Worm (Caenorhabditis elegans) whole organism, young adult: ENCODE results near the gene C02F5.3.
A peak's percentile ranks its signal among the peaks of the same experiment; 100 is the strongest.

ENCODE experiments used
- B0019.2 ChIP-seq: fragments of 200-800 bp; sonication (Bioruptor generic); conservative IDR thresholded peaks from 2 replicates; pipeline ENCODE4 v1.3.6; 2022; ENCODE audit warnings: missing genetic modification reagents, missing genetic modification characterization, missing compliant biosample characterization
- C17E4.6 ChIP-seq: fragments of 200-800 bp; sonication (Bioruptor generic); IDR thresholded peaks from 2 replicates; pipeline ENCODE4 v1.3.6; 2022; ENCODE audit warnings: missing genetic modification reagents, missing genetic modification characterization, missing compliant biosample characterization
- K11D2.4 ChIP-seq: fragments of 200-800 bp; sonication (Bioruptor generic); IDR thresholded peaks from 2 replicates; pipeline ENCODE4 v1.3.6; 2022; ENCODE audit warnings: missing genetic modification reagents, missing genetic modification characterization, missing compliant biosample characterization
- K12H6.12 ChIP-seq: fragments of 200-800 bp; sonication (Bioruptor generic); optimal IDR thresholded peaks from 2 replicates; lab custom pipeline; 2018; ENCODE audit warnings: mild to moderate bottlenecking, missing genetic modification characterization, missing compliant biosample characterization
- Y53F4B.3 ChIP-seq: fragments of 200-800 bp; sonication (Bioruptor generic); IDR thresholded peaks from 2 replicates; pipeline ENCODE4 v1.3.6; 2022; ENCODE audit warnings: missing genetic modification reagents, missing genetic modification characterization, missing compliant biosample characterization
- ama-1 ChIP-seq, 3 experiments: fragments of 150-350 bp in 1 of 3; sonication (generic microtip) in 2 of 3; optimal IDR thresholded peaks; 2 replicates each; lab custom pipeline; 2014 to 2018; ENCODE audit warnings: missing biosample characterization in 2 of 3, missing genetic modification characterization in 2 of 3, missing genetic modification reagents in 2 of 3
- bed-2 ChIP-seq: fragments of 200-800 bp; sonication (Bioruptor generic); IDR thresholded peaks from 2 replicates; pipeline ENCODE4 v1.3.6; 2022; ENCODE audit warnings: missing genetic modification reagents, missing genetic modification characterization, missing compliant biosample characterization
- cebp-2 ChIP-seq: fragments of 200-800 bp; sonication (Bioruptor generic); IDR thresholded peaks from 2 replicates; pipeline ENCODE4 v1.3.6; 2022; ENCODE audit warnings: missing genetic modification characterization, missing compliant biosample characterization
- ceh-27 ChIP-seq: fragments of 200-800 bp; sonication (Bioruptor generic); optimal IDR thresholded peaks from 2 replicates; lab custom pipeline; 2018; ENCODE audit warnings: mild to moderate bottlenecking, missing genetic modification characterization, moderate library complexity, missing compliant biosample characterization
- ceh-91 ChIP-seq: fragments of 200-800 bp; sonication (Bioruptor generic); IDR thresholded peaks from 2 replicates; pipeline ENCODE4 v1.3.6; 2022; ENCODE audit warnings: missing genetic modification reagents, missing genetic modification characterization, missing compliant biosample characterization
- dox-1 ChIP-seq: fragments of 200-800 bp; sonication (Bioruptor generic); IDR thresholded peaks from 2 replicates; pipeline ENCODE4 v1.3.6; 2022; ENCODE audit warnings: missing genetic modification reagents, missing genetic modification characterization, missing compliant biosample characterization
- dpff-1 ChIP-seq: sonication (generic microtip); optimal IDR thresholded peaks from 2 replicates; lab custom pipeline; 2017; ENCODE audit warnings: mild to moderate bottlenecking, missing genetic modification characterization, missing compliant biosample characterization
- dpl-1 ChIP-seq: fragments of 150-350 bp; optimal IDR thresholded peaks from 2 replicates; lab custom pipeline; 2014; ENCODE audit warnings: missing biosample characterization, missing genetic modification reagents, missing genetic modification characterization
- ets-4 ChIP-seq: fragments of 200-800 bp; sonication (Bioruptor generic); optimal IDR thresholded peaks from 2 replicates; lab custom pipeline; 2018; ENCODE audit warnings: mild to moderate bottlenecking, missing genetic modification characterization, missing compliant biosample characterization
- hmg-1.2 ChIP-seq: fragments of 200-800 bp; sonication (Bioruptor generic); IDR thresholded peaks from 2 replicates; pipeline ENCODE4 v1.3.6; 2022; ENCODE audit warnings: missing genetic modification reagents, missing genetic modification characterization, missing compliant biosample characterization
- hmg-20 ChIP-seq: fragments of 200-800 bp; sonication (Bioruptor generic); IDR thresholded peaks from 2 replicates; pipeline ENCODE4 v1.3.6; 2022; ENCODE audit warnings: missing genetic modification reagents, missing genetic modification characterization, missing compliant biosample characterization
- hsf-1 ChIP-seq: fragments of 200-800 bp; sonication (Bioruptor generic); IDR thresholded peaks from 2 replicates; pipeline ENCODE4 v1.3.6; 2022; ENCODE audit warnings: missing genetic modification reagents, missing genetic modification characterization, missing compliant biosample characterization
- let-607 ChIP-seq, 2 experiments: fragments of 200-800 bp in 1 of 2; sonication (Bioruptor generic) in 1 of 2; sonication (generic microtip) in 1 of 2; optimal IDR thresholded peaks; 2 replicates each; lab custom pipeline; 2016 to 2018; ENCODE audit warnings: mild to moderate bottlenecking in 2 of 2, missing compliant biosample characterization in 2 of 2, missing genetic modification characterization in 2 of 2, moderate library complexity in 2 of 2, missing genotype in 1 of 2
- lin-40 ChIP-seq: sonication (generic microtip); optimal IDR thresholded peaks from 2 replicates; lab custom pipeline; 2016; ENCODE audit warnings: missing genetic modification characterization, mild to moderate bottlenecking, missing compliant biosample characterization, missing genotype, missing genetic modification reagents
- lsl-1 ChIP-seq: fragments of 200-800 bp; sonication (Bioruptor generic); optimal IDR thresholded peaks from 2 replicates; lab custom pipeline; 2018; ENCODE audit warnings: mild to moderate bottlenecking, missing genetic modification characterization, moderate library complexity, missing compliant biosample characterization
- mel-28 ChIP-seq: sonication (generic microtip); optimal IDR thresholded peaks from 2 replicates; lab custom pipeline; 2016; ENCODE audit warnings: borderline replicate concordance, mild to moderate bottlenecking, missing genetic modification characterization, missing compliant biosample characterization
- mxl-1 ChIP-seq: sonication (generic microtip); optimal IDR thresholded peaks from 2 replicates; lab custom pipeline; 2016; ENCODE audit warnings: missing genetic modification characterization, missing compliant biosample characterization
- nhr-120 ChIP-seq: fragments of 200-800 bp; sonication (Bioruptor generic); IDR thresholded peaks from 2 replicates; pipeline ENCODE4 v1.3.6; 2022; ENCODE audit warnings: missing genetic modification characterization, missing compliant biosample characterization
- nhr-80 ChIP-seq: sonication (generic microtip); optimal IDR thresholded peaks from 2 replicates; lab custom pipeline; 2016; ENCODE audit warnings: missing genetic modification characterization, missing compliant biosample characterization
- pha-4 ChIP-seq: fragments of 150-350 bp; sonication (generic microtip); optimal IDR thresholded peaks from 2 replicates; lab custom pipeline; 2014; ENCODE audit warnings: missing biosample characterization, missing genetic modification reagents, missing genetic modification characterization
- rec-8 ChIP-seq, 2 experiments: sonication (generic microtip); optimal IDR thresholded peaks; 2 replicates each; lab custom pipeline; 2016; ENCODE audit warnings: mild to moderate bottlenecking in 2 of 2, missing genetic modification characterization in 2 of 2, missing genetic modification reagents in 2 of 2, missing genotype in 2 of 2, missing biosample characterization in 1 of 2, missing compliant biosample characterization in 1 of 2, moderate library complexity in 1 of 2
- somi-1 ChIP-seq: fragments of 200-800 bp; sonication (Bioruptor generic); optimal IDR thresholded peaks from 2 replicates; lab custom pipeline; 2018; ENCODE audit warnings: mild to moderate bottlenecking, missing genetic modification characterization, missing compliant biosample characterization
- tbx-9 ChIP-seq: sonication (generic microtip); optimal IDR thresholded peaks from 2 replicates; lab custom pipeline; 2016; ENCODE audit warnings: borderline replicate concordance, missing genetic modification characterization, inconsistent platforms, missing compliant biosample characterization
- ztf-22 ChIP-seq: fragments of 200-800 bp; sonication (Bioruptor generic); optimal IDR thresholded peaks from 2 replicates; lab custom pipeline; 2018; ENCODE audit warnings: mild to moderate bottlenecking, missing genetic modification characterization, moderate library complexity, missing compliant biosample characterization

The C02F5.3 gene

DNA sequence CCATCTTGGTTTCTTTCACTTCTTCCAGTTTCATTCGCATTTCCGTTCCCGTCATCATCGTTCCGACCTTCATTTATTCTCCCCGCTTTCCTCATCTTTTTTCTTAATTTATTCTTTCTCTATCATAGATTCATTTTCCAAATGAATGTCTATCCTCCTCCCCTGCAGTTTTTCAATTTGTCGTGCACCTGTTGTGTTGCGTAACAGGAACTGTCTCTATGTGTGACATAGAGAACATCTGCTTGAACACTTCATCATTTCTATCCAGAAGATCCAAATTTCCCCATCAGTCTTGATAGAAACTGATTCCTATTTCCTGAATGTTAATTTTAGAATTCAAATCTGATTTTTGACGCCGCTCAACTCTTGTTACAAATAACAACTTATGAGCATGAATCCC, 37.8 kb downstream of the C02F5.3 start:
- TF ChIP-seq dpl-1 (GFP tag; lab: Kevin White, UChicago) (no peak), mxl-1 (tag; lab: Kevin White, UChicago) (no peak), bed-2 (no peak), dox-1 (GFP tag; lab: Robert Waterston, UW) (no peak), hmg-20 (GFP tag; lab: Robert Waterston, UW) (no peak), ztf-22 (GFP tag; lab: Kevin White, UChicago) (no peak), Y53F4B.3 (GFP tag; lab: Robert Waterston, UW) (no peak), hmg-1.2 (no peak), mel-28 (tag; lab: Kevin White, UChicago) (no peak), ets-4 (no peak), dpff-1 (tag; lab: Kevin White, UChicago) (no peak), ceh-91 (GFP tag; lab: Robert Waterston, UW) (no peak), cebp-2 (GFP tag; lab: Robert Waterston, UW) (no peak), let-607 (tag; optimal IDR thresholded peaks at IDR 0.05; lab: Kevin White, UChicago) (no peak)

DNA sequence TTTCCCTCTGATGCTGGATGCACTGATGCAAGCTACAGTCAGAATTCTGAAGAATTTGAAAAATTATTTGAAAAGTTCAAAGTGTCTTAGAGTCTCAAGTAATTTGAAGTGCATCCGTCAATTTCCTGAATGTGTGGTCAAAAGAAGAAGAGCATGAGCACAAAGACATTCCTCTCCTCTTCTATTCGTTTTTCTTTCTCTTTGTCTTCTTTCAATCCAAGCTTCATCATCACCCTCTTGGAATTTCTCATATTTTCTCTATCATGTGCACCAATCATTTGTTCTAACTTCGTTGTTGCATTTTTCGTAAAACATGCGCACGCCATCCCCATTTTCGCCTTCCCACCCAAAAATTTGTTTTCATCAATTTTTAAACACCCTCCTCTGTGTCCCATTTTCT, 40.3 kb downstream of the C02F5.3 start:
- TF ChIP-seq ceh-27 (GFP tag; lab: Kevin White, UChicago) (peak; percentile 18), nhr-80 (tag; lab: Kevin White, UChicago) (no peak)
- TF ChIP-seq, all 124 proteins: peak for 1

DNA sequence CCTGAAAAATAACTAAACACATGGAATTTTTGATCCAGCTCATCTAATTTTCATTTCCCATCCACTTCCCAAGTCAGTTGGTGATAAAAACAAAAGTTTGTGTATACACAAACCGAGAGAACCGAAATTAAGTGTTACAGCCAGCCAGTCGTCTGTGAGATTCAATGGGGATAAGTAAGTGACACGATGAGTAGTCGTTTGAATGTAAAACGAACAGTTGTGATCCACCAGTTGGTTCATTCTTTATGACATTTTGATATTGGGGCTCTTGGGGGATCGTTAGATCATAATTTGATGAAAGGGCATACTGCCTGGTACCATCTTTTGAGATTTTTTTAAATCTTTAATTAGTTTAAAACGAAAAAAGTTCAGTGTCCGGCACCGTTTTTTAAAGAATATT, 41.1 kb downstream of the C02F5.3 start:
- TF ChIP-seq pha-4 (no peak), lin-40 (tag; lab: Kevin White, UChicago) (no peak), hsf-1 (GFP tag; lab: Robert Waterston, UW) (no peak), ama-1 (optimal IDR thresholded peaks at IDR 0.05; lab: Kevin White, UChicago) (no peak), ama-1 (GFP tag; optimal IDR thresholded peaks at IDR 0.05; lab: Kevin White, UChicago) (no peak)

DNA sequence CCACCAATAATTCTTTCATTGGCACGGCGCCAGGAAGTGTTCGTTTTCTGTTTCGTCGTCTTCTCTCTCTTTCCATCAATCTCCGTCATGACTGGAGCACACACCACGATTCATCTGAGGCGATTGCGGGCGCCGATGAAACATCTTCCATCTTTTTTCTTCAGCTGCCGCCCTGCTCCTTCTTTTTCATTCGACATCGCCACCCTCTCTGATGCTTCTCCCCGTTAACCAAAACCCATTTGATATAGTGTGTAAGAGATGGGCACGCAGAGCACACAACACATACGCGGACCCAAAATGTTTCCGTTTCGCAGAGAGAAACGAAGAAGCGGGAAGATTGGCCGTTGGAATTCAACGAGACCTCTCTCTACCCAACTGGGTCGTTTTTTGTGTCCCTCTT, 41.8 kb downstream of the C02F5.3 start:
- TF ChIP-seq K12H6.12 (tag; lab: Kevin White, UChicago) (peak; percentile 46), hmg-1.2 (0 out of 2 replicates have a peak, but pooled peaks have one; percentile 15), tbx-9 (tag; lab: Kevin White, UChicago) (no peak)

DNA sequence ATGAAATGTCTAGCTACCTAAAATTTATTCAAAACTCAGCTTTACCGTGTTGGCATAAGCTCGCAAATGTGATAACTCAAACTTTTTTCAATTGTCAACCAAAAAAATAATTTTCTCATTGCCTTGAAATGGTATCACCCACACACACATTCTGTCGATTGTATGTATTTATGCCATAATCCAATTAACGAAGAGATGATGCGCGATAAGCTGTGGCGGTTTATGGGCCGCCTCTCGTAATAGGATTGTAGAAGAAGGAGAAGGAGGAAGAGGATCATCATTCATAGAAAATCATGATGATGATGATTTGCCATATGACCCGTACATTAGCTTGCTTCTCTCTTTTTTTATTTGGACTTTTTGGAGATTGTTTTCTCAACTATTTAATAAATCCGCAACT, 43.5 kb downstream of the C02F5.3 start:
- TF ChIP-seq cebp-2 (GFP tag; lab: Robert Waterston, UW) (no peak), rec-8 (tag; optimal IDR thresholded peaks at IDR 0.05; lab: Kevin White, UChicago) (no peak), C17E4.6 (GFP tag; lab: Robert Waterston, UW) (no peak), lsl-1 (GFP tag; lab: Kevin White, UChicago) (no peak), nhr-80 (tag; lab: Kevin White, UChicago) (no peak), somi-1 (no peak), nhr-120 (GFP tag; lab: Robert Waterston, UW) (no peak), K11D2.4 (GFP tag; lab: Robert Waterston, UW) (no peak), B0019.2 (no peak)
